Fruit fly (Drosophila melanogaster): Measurements from ENCODE around the gene CG2004.

Gene CG2004

DNA sequence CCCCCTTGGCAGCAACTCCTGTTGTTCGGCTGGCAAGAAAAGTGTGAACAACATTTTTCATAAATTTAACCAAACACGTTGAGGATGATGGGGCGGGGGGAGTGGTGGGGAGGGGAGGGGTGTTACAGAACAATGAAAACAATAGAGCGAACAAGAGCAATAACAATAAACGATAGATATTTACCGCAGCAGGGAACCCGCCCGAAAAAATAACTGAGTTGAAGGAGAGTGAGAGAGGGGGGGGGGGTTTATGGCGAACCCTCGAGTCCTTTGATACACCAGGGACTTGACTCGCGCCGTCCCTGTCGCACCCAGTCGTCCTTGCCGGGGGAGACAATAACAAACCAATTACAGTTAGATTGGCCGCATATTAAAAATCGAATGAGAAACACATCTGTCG lies 12.1 kb upstream of the CG2004 start:
- no peak for TF ChIP-seq ttk (optimal IDR thresholded peaks at IDR 0.05)
- no peak for TF ChIP-seq Myc (optimal IDR thresholded peaks at IDR 0.05)
- TF ChIP-seq Sin3A (optimal IDR thresholded peaks at IDR 0.05): no peak
- no peak for TF ChIP-seq insv (optimal IDR thresholded peaks at IDR 0.05)
- TF ChIP-seq h (optimal IDR thresholded peaks at IDR 0.05): no peak
- no peak for TF ChIP-seq psq (optimal IDR thresholded peaks at IDR 0.05)

DNA sequence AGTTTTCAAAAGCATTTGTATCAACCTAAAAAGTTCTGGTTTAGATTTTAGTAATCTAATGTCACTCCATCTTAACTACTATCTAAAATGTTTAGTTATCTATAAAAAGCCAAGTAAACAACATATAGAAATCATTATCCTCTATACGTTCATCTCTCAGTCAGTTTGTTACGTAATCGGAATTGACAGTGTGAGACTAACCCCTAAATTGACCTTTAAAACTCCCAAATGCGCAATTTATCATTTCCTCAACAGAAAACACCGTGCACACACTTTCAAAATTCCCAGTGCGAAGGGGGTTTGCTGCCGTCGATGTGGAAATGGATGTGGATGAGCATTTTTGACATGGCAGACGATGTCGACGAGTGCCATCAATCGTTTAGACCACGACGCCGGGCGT lies 10.5 kb upstream of the CG2004 start:
- TF ChIP-seq Myc (optimal IDR thresholded peaks at IDR 0.05) (no peak), ttk (optimal IDR thresholded peaks at IDR 0.05) (no peak), h (optimal IDR thresholded peaks at IDR 0.05) (no peak), Sin3A (optimal IDR thresholded peaks at IDR 0.05) (no peak), insv (optimal IDR thresholded peaks at IDR 0.05) (no peak), psq (optimal IDR thresholded peaks at IDR 0.05) (no peak)

DNA sequence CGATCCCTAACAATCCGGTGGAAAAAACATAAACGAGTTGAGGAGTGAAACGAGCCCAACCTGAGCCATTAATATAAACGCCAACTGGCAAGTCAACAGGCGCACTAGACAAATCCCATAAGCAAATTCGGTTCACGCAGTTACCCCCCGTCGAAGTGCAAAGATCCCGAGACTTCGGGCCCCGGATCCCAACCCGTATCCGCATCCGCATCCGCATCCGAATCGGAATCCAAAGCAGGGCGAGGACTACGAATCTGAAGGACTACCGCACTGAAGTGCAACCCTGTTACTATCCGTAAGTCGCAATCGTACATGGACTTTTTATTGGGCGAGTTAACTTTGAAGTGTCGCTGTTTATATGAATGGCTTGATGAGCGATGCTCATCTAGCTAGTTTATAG lies 10.1 kb upstream of the CG2004 start:
- no peak for TF ChIP-seq Myc (optimal IDR thresholded peaks at IDR 0.05)
- no peak for TF ChIP-seq Sin3A (optimal IDR thresholded peaks at IDR 0.05)
- no peak for TF ChIP-seq h (optimal IDR thresholded peaks at IDR 0.05)
- TF ChIP-seq ttk (optimal IDR thresholded peaks at IDR 0.05): no peak
- TF ChIP-seq psq (optimal IDR thresholded peaks at IDR 0.05): no peak
- TF ChIP-seq insv (optimal IDR thresholded peaks at IDR 0.05): no peak

DNA sequence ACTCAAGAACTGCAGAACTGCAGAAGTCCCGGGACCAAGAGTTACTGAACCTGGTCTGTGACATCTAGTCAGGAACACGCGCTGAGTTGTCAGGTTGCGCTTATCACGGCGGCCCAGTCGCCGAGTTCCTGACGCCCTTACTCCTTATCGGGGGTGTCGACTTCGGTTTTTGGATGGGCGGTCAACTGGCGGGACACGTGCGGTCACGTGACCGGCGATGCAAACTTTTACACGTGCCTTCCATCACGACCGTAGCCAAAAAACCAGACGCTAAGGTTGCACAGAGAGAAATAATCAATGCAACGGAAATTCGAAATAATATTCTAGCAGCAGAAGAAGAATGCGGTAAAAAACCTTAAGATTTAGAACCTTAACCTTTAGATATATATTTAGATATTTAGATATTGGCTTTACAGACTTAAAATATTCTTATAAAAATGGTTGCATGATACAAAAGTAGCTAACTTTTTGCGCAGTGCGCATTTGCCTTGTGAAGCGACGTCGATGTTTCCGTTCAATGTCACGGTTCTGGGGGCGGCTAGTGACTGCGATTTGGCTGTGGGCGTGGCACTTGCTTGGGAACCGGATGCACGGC lies 8.8 kb upstream of the CG2004 start:
- TF ChIP-seq Sin3A (optimal IDR thresholded peaks at IDR 0.05): no peak
- TF ChIP-seq ttk (optimal IDR thresholded peaks at IDR 0.05): no peak
- TF ChIP-seq psq (optimal IDR thresholded peaks at IDR 0.05): no peak
- TF ChIP-seq h (optimal IDR thresholded peaks at IDR 0.05): no peak
- TF ChIP-seq Myc (optimal IDR thresholded peaks at IDR 0.05): no peak
- no peak for TF ChIP-seq insv (optimal IDR thresholded peaks at IDR 0.05)

DNA sequence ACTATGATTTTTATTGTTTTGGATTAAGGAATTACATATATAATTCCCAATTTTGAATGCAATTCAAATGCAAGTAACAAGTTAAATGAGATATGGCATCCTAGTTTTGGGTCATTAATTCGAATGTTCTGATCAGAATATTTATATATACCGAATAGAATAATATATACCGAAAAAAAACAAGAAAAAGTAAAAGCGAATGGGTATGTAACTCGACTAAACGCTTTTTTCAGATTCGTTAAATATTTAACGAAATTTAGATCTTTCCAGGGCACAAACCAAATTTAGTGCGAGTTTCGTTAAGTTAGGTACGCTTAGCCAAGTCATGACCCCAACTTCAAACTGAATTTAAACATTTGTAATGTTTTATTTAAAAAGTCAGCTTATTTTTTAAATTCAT lies 6.8 kb upstream of the CG2004 start:
- no peak for TF ChIP-seq h (optimal IDR thresholded peaks at IDR 0.05)
- TF ChIP-seq Myc (optimal IDR thresholded peaks at IDR 0.05): no peak
- TF ChIP-seq ttk (optimal IDR thresholded peaks at IDR 0.05): no peak
- TF ChIP-seq psq (optimal IDR thresholded peaks at IDR 0.05): no peak
- no peak for TF ChIP-seq insv (optimal IDR thresholded peaks at IDR 0.05)
- no peak for TF ChIP-seq Sin3A (optimal IDR thresholded peaks at IDR 0.05)

DNA sequence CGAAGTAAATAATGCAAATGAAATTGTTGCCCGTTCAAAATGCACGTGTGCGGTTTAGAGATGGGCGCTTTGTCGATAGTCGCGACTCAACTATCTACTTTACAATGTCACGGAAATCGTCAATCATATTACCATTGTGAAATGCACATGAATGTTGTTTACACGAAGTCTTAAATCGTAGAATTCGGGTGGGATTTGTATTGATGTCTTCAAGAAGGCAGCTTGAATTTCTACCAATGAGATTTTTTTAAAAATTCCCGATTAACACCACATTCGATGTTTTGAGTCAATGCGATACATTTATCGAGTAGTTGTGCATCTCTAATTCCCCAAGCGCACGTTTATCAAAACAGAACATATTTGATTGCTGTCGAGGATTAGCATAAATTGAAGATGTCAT lies 5.5 kb upstream of the CG2004 start, which contains the start of gene CG1789:
Gene CG1789 (plus strand): TSS at position 308 of the 400 bp plus-strand sequence.
- TF ChIP-seq Myc (optimal IDR thresholded peaks at IDR 0.05): no peak
- no peak for TF ChIP-seq psq (optimal IDR thresholded peaks at IDR 0.05)
- TF ChIP-seq h (optimal IDR thresholded peaks at IDR 0.05): no peak

DNA sequence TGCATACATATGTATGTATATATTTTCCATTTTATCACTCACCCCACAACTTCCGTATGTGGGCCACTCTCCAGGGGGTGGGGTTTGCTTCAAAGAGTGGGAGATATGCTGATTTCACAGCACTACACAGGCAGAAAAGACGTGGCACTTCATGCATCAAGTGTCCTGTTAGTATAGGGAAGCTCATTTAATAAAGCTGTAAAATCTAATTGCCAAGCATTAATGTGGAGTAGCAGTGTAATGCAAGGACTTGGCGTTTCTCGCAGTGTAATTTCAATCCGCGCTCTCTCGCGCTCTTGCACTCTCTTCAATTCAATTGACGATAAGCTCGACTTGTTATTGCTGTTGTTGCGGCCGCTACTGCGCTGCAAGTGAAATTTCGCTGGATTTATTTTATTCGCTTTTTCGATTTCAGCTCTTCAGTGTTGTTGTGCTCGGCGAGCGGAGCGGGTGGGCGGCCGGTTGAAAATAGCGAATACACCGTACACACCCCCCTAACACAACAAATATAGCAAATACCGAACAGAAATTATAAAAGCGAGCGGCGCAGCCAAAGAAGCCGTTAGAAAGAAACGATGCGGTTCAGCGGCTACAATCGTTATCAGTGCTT lies 5.4 kb downstream of the CG2004 start, which contains the start of gene Hexo2:
Gene Hexo2 (plus strand): TSS at position 419 of the 610 bp plus-strand sequence.
- no peak for TF ChIP-seq psq (optimal IDR thresholded peaks at IDR 0.05)
- no peak for TF ChIP-seq insv (optimal IDR thresholded peaks at IDR 0.05)
- TF ChIP-seq ttk (optimal IDR thresholded peaks at IDR 0.05): no peak
- no peak for TF ChIP-seq h (optimal IDR thresholded peaks at IDR 0.05)
- TF ChIP-seq Sin3A (optimal IDR thresholded peaks at IDR 0.05): no peak
- TF ChIP-seq Myc (optimal IDR thresholded peaks at IDR 0.05): no peak

DNA sequence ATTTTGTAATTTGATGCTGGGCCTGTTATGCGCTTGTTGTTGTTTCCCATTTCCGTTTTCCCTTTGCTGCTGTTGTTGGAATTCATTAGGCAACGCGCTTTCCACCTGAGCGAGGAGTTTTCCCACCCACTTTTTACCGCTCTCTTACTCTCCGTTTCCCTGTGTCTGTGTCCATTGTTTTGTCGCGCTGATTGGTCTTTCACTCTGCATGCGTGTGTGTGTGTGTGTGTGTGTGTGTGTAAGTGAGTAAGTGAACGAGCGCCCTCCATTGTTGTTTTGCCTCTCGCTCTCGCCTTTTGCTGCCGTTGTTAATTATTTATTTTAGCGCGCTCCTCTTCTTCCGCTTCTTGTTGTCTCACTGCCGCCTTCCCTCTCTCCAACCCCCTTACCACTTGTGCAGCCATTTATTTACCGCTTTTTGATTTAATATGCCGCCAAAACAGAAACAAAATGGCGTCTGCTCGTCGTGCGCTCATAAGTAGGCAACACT lies 18.6 kb downstream of the CG2004 start:
- TF ChIP-seq insv (optimal IDR thresholded peaks at IDR 0.05) (no peak), h (optimal IDR thresholded peaks at IDR 0.05) (no peak), Myc (optimal IDR thresholded peaks at IDR 0.05) (no peak), psq (optimal IDR thresholded peaks at IDR 0.05) (no peak), Sin3A (optimal IDR thresholded peaks at IDR 0.05) (no peak), ttk (optimal IDR thresholded peaks at IDR 0.05) (no peak)

DNA sequence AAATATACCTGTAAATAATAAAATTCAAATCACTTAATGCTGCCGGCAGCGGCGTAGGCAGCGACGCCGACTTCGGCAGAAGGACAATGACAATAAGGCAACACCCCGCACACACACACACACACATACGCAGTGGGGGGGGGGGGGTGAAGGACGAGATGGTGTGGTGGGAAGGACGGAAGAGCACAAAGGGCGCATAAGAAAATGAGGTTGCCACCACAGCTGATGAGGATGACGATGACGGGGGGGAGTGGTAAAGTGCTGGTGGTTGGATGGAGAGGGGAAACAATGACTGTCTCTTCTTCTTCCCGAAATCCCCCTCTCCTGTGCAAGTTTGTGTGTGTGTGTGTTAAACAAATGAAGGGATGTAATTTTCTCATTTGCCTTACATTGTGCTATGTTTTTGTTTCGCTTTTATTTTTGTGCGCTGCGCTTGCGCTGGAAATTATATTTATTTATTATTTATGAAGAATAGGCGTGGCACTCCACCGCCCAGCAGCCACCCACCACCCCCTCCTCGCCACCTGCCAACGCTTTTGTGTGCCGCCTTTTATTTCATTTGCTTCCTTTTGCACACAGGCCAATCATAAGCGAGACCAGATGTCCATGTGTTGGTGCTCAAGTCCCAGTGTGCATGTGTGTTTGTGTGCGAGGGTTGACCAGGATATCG lies 19.8 kb downstream of the CG2004 start:
- TF ChIP-seq psq (optimal IDR thresholded peaks at IDR 0.05) (no peak), Sin3A (optimal IDR thresholded peaks at IDR 0.05) (no peak), ttk (optimal IDR thresholded peaks at IDR 0.05) (no peak), insv (optimal IDR thresholded peaks at IDR 0.05) (no peak), h (optimal IDR thresholded peaks at IDR 0.05) (no peak), Myc (optimal IDR thresholded peaks at IDR 0.05) (no peak)

DNA sequence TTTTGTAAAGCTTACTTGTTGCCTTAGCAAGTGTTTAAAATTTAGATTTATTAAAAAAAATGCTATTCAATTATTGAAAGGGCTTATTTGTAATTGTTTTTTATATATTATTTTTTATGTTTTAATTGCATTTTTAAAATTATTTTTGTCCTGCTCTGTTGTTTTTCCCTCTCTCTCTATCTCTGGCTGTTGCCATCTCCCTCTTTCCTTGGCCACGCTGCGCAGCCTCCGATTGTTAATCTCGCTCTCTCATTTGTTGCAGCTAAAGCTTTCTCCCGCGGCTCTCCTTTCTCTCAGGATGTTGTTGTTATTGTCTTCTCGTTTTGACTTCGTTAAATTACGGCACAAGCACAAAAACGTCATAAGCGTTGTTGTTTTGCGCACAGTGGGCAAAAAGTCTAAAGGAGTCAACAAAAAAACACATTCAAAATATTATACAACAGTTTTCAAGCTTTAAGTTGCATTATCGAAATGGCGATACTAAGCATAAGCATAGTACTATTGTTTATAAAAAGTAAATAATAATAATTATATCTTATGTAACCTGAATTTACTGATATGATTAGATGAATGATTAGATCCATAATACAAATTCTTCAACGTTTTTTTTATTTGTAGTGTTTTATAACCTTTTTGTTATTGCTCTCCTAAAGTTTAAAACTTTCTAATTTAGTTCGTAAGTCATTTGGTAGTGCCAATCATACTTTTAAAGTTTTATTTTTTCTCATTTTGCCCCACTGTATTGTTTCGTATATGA lies 20.5 kb downstream of the CG2004 start:
- no peak for TF ChIP-seq Sin3A (optimal IDR thresholded peaks at IDR 0.05)
- no peak for TF ChIP-seq psq (optimal IDR thresholded peaks at IDR 0.05)
- no peak for TF ChIP-seq insv (optimal IDR thresholded peaks at IDR 0.05)
- TF ChIP-seq ttk (optimal IDR thresholded peaks at IDR 0.05): no peak
- TF ChIP-seq h (optimal IDR thresholded peaks at IDR 0.05): no peak
- TF ChIP-seq Myc (optimal IDR thresholded peaks at IDR 0.05): no peak

DNA sequence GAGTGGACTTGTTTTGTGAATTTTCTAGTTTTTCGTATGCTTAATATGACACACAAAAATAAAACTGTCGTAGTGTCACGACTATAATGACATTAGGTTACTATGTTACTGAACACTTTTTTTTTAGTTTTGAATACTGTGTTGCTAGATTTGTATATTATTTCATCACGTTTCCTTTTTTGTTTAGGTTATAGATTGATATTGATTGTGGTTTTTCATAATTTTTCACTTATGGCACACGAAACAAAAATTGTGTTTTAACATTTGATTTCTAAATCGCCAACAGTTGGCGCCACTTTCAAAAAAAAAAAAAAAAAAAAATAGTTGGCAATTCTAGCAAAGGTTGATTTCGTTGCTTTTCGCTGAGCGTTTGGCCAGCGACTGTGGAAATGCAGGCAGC lies 21.2 kb downstream of the CG2004 start, which contains the start of gene CG11294:
Gene CG11294 (minus strand): TSS at position 101 of the 400 bp plus-strand sequence.
- no peak for TF ChIP-seq psq (optimal IDR thresholded peaks at IDR 0.05)
- TF ChIP-seq ttk (optimal IDR thresholded peaks at IDR 0.05): no peak
- TF ChIP-seq h (optimal IDR thresholded peaks at IDR 0.05): no peak
- no peak for TF ChIP-seq insv (optimal IDR thresholded peaks at IDR 0.05)
- TF ChIP-seq Sin3A (optimal IDR thresholded peaks at IDR 0.05): no peak
- no peak for TF ChIP-seq Myc (optimal IDR thresholded peaks at IDR 0.05)
